Worm (Caenorhabditis elegans) whole organism, L2 larva: Measurements from ENCODE around the gene txdc-17.
A peak's percentile ranks its signal among the peaks of the same experiment; 100 is the strongest.

Source experiments
- C34F6.9 ChIP-seq: fragments of 150-350 bp; optimal IDR thresholded peaks from 2 replicates; lab custom pipeline; 2014; ENCODE audit warnings: missing biosample characterization, missing genetic modification characterization
- F13H6.1 ChIP-seq: sonication (generic microtip); optimal IDR thresholded peaks from 2 replicates; lab custom pipeline; 2016; ENCODE audit warnings: missing genetic modification characterization, missing compliant biosample characterization
- R02D3.7 ChIP-seq: fragments of 150-350 bp; optimal IDR thresholded peaks from 2 replicates; lab custom pipeline; 2014; ENCODE audit warnings: missing biosample characterization, missing genetic modification characterization
- Y55F3AM.14 ChIP-seq: fragments of 200-800 bp; sonication (Bioruptor generic); optimal IDR thresholded peaks from 2 replicates; lab custom pipeline; 2018; ENCODE audit warnings: mild to moderate bottlenecking, missing genetic modification characterization, missing compliant biosample characterization
- ZK546.5 ChIP-seq: sonication (generic microtip); optimal IDR thresholded peaks from 2 replicates; lab custom pipeline; 2017; ENCODE audit warnings: missing biosample characterization, missing genetic modification characterization
- alr-1 ChIP-seq: fragments of 150-350 bp; optimal IDR thresholded peaks from 2 replicates; lab custom pipeline; 2014; ENCODE audit warnings: missing biosample characterization, missing genetic modification characterization
- aly-2 ChIP-seq: fragments of 150-350 bp; optimal IDR thresholded peaks from 2 replicates; lab custom pipeline; 2014; ENCODE audit warnings: missing biosample characterization, missing genetic modification characterization
- ama-1 ChIP-seq: fragments of 150-350 bp; optimal IDR thresholded peaks from 2 replicates; lab custom pipeline; 2018; ENCODE audit warnings: inconsistent platforms
- blmp-1 ChIP-seq: sonication (generic microtip); optimal IDR thresholded peaks from 2 replicates; lab custom pipeline; 2017; ENCODE audit warnings: missing genetic modification characterization, mild to moderate bottlenecking, missing compliant biosample characterization, antibody characterized with exemption, moderate library complexity; ENCODE audit not compliant: insufficient read depth
- ceh-16 ChIP-seq: fragments of 150-350 bp; optimal IDR thresholded peaks from 2 replicates; lab custom pipeline; 2014; ENCODE audit warnings: missing biosample characterization, missing genetic modification characterization
- ceh-82 ChIP-seq: fragments of 150-350 bp; optimal IDR thresholded peaks from 2 replicates; lab custom pipeline; 2014; ENCODE audit warnings: missing biosample characterization, missing genetic modification characterization
- crh-2 ChIP-seq: sonication (generic microtip); optimal IDR thresholded peaks from 2 replicates; lab custom pipeline; 2017; ENCODE audit warnings: missing biosample characterization, missing genetic modification characterization
- dmd-4 ChIP-seq: sonication (generic microtip); optimal IDR thresholded peaks from 2 replicates; lab custom pipeline; 2017; ENCODE audit warnings: missing biosample characterization, missing genetic modification characterization
- egl-27 ChIP-seq: sonication (generic microtip); optimal IDR thresholded peaks from 3 replicates; lab custom pipeline; 2017; ENCODE audit warnings: missing biosample characterization, missing genetic modification reagents, missing genetic modification characterization
- elt-1 ChIP-seq: fragments of 150-350 bp; optimal IDR thresholded peaks from 2 replicates; lab custom pipeline; 2014; ENCODE audit warnings: missing biosample characterization, missing genetic modification characterization
- elt-3 ChIP-seq: sonication (generic microtip); optimal IDR thresholded peaks from 2 replicates; lab custom pipeline; 2017; ENCODE audit warnings: missing biosample characterization, missing genetic modification characterization
- fos-1 ChIP-seq: fragments of 150-350 bp; optimal IDR thresholded peaks from 2 replicates; lab custom pipeline; 2014; ENCODE audit warnings: missing biosample characterization, missing genetic modification characterization
- gmeb-1 ChIP-seq: fragments of 150-350 bp; optimal IDR thresholded peaks from 2 replicates; lab custom pipeline; 2014; ENCODE audit warnings: missing biosample characterization, missing genetic modification characterization
- lin-11 ChIP-seq: fragments of 150-350 bp; sonication (generic microtip); optimal IDR thresholded peaks from 2 replicates; lab custom pipeline; 2014; ENCODE audit warnings: missing biosample characterization, missing genetic modification characterization, inconsistent platforms, mixed read lengths
- lin-13 ChIP-seq: fragments of 150-350 bp; optimal IDR thresholded peaks from 2 replicates; lab custom pipeline; 2014; ENCODE audit warnings: missing biosample characterization, missing genetic modification reagents, missing genetic modification characterization
- lin-39 ChIP-seq: fragments of 150-350 bp; optimal IDR thresholded peaks from 2 replicates; lab custom pipeline; 2014; ENCODE audit warnings: missing biosample characterization, missing genetic modification reagents, missing genetic modification characterization
- lsy-2 ChIP-seq, 2 experiments: fragments of 150-350 bp in 1 of 2; sonication (generic microtip) in 1 of 2; optimal IDR thresholded peaks; 2 replicates each; lab custom pipeline; 2014 to 2017; ENCODE audit warnings: missing biosample characterization in 2 of 2, missing genetic modification characterization in 2 of 2
- mab-5 ChIP-seq: fragments of 150-350 bp; optimal IDR thresholded peaks from 2 replicates; lab custom pipeline; 2014; ENCODE audit warnings: missing biosample characterization, missing genetic modification characterization
- mbf-1 ChIP-seq: sonication (generic microtip); optimal IDR thresholded peaks from 2 replicates; lab custom pipeline; 2017; ENCODE audit warnings: missing biosample characterization, missing genetic modification characterization
- mdl-1 ChIP-seq, 2 experiments: fragments of 150-350 bp in 1 of 2; sonication (generic microtip) in 1 of 2; optimal IDR thresholded peaks; 2 replicates each; lab custom pipeline; 2017; ENCODE audit warnings: missing biosample characterization in 2 of 2, missing genetic modification characterization in 2 of 2
- nhr-10 ChIP-seq: sonication (generic microtip); optimal IDR thresholded peaks from 2 replicates; lab custom pipeline; 2017; ENCODE audit warnings: missing biosample characterization, missing genetic modification characterization
- nhr-11 ChIP-seq: fragments of 150-350 bp; optimal IDR thresholded peaks from 2 replicates; lab custom pipeline; 2014; ENCODE audit warnings: missing biosample characterization, missing genetic modification characterization
- nhr-12 ChIP-seq: fragments of 150-350 bp; optimal IDR thresholded peaks from 2 replicates; lab custom pipeline; 2014; ENCODE audit warnings: missing biosample characterization, missing genetic modification characterization
- nhr-129 ChIP-seq: fragments of 150-350 bp; optimal IDR thresholded peaks from 2 replicates; lab custom pipeline; 2014; ENCODE audit warnings: missing biosample characterization, missing genetic modification characterization
- nhr-21 ChIP-seq: fragments of 150-350 bp; optimal IDR thresholded peaks from 2 replicates; lab custom pipeline; 2014; ENCODE audit warnings: missing biosample characterization, missing genetic modification characterization
- nhr-23 ChIP-seq: fragments of 150-350 bp; optimal IDR thresholded peaks from 2 replicates; lab custom pipeline; 2014; ENCODE audit warnings: missing biosample characterization, missing genetic modification reagents, missing genetic modification characterization
- nhr-237 ChIP-seq: fragments of 150-350 bp; optimal IDR thresholded peaks from 2 replicates; lab custom pipeline; 2014; ENCODE audit warnings: missing biosample characterization, missing genetic modification characterization
- nhr-25 ChIP-seq: fragments of 150-350 bp; sonication (generic microtip); optimal IDR thresholded peaks from 3 replicates; lab custom pipeline; 2014; ENCODE audit warnings: missing biosample characterization, missing genetic modification characterization
- nhr-6 ChIP-seq: fragments of 150-350 bp; optimal IDR thresholded peaks from 2 replicates; lab custom pipeline; 2014; ENCODE audit warnings: missing biosample characterization, missing genetic modification characterization
- nhr-77 ChIP-seq: fragments of 150-350 bp; optimal IDR thresholded peaks from 2 replicates; lab custom pipeline; 2014; ENCODE audit warnings: missing biosample characterization, missing genetic modification characterization
- peb-1 ChIP-seq: fragments of 150-350 bp; optimal IDR thresholded peaks from 2 replicates; lab custom pipeline; 2014; ENCODE audit warnings: missing biosample characterization, missing genetic modification characterization
- sem-4 ChIP-seq: fragments of 150-350 bp; optimal IDR thresholded peaks from 2 replicates; lab custom pipeline; 2014; ENCODE audit warnings: missing biosample characterization, missing genetic modification reagents, missing genetic modification characterization
- skn-1 ChIP-seq: sonication (generic microtip); optimal IDR thresholded peaks from 2 replicates; lab custom pipeline; 2017; ENCODE audit warnings: missing biosample characterization, missing genetic modification characterization
- sma-3 ChIP-seq: sonication (generic microtip); optimal IDR thresholded peaks from 2 replicates; lab custom pipeline; 2016; ENCODE audit warnings: missing genetic modification reagents, missing genetic modification characterization, missing compliant biosample characterization
- sma-9 ChIP-seq, 2 experiments: fragments of 150-350 bp in 1 of 2; sonication (generic microtip) in 1 of 2; optimal IDR thresholded peaks; 2 replicates each; lab custom pipeline; 2014 to 2016; ENCODE audit warnings: missing genetic modification characterization in 2 of 2, mild to moderate bottlenecking in 1 of 2, missing biosample characterization in 1 of 2, missing compliant biosample characterization in 1 of 2, missing genetic modification reagents in 1 of 2, moderate library complexity in 1 of 2
- snpc-4 ChIP-seq: fragments of 150-350 bp; optimal IDR thresholded peaks from 2 replicates; lab custom pipeline; 2014; ENCODE audit warnings: missing biosample characterization, missing genetic modification characterization
- unc-39 ChIP-seq: fragments of 150-350 bp; optimal IDR thresholded peaks from 2 replicates; lab custom pipeline; 2014; ENCODE audit warnings: missing biosample characterization, missing genetic modification characterization
- unc-55 ChIP-seq: fragments of 150-350 bp; sonication (generic microtip); optimal IDR thresholded peaks from 3 replicates; lab custom pipeline; 2014; ENCODE audit warnings: missing biosample characterization, missing genetic modification reagents, missing genetic modification characterization
- unc-62 ChIP-seq: fragments of 150-350 bp; optimal IDR thresholded peaks from 2 replicates; lab custom pipeline; 2014; ENCODE audit warnings: missing biosample characterization, missing genetic modification reagents, missing genetic modification characterization
- zag-1 ChIP-seq: fragments of 150-350 bp; optimal IDR thresholded peaks from 2 replicates; lab custom pipeline; 2014; ENCODE audit warnings: missing biosample characterization, missing genetic modification characterization
- ztf-1 ChIP-seq: fragments of 200-800 bp; sonication (Bioruptor generic); conservative IDR thresholded peaks from 2 replicates; pipeline ENCODE4 v1.3.6; 2022; ENCODE audit warnings: missing genetic modification characterization, missing compliant biosample characterization
- ztf-11 ChIP-seq: sonication (generic microtip); optimal IDR thresholded peaks from 2 replicates; lab custom pipeline; 2017; ENCODE audit warnings: missing biosample characterization, missing genetic modification characterization
- ztf-4 ChIP-seq: fragments of 150-350 bp; optimal IDR thresholded peaks from 2 replicates; lab custom pipeline; 2014; ENCODE audit warnings: missing biosample characterization, missing genetic modification characterization

Gene txdc-17

ce11 chrIII:2804461-2804860 lies 30.0 kb upstream of the txdc-17 start:
- TF ChIP-seq nhr-237 (tag; lab: Kevin White, UChicago) (no peak), lin-13 (peak; percentile 57), blmp-1 (tag; lab: Kevin White, UChicago) (no peak), F13H6.1 (peak; percentile 64), ceh-16 (tag; lab: Kevin White, UChicago) (no peak), nhr-12 (tag; lab: Kevin White, UChicago) (no peak), peb-1 (no peak), egl-27 (no peak), snpc-4 (tag; lab: Kevin White, UChicago) (peak; percentile 11), Y55F3AM.14 (GFP tag; lab: Kevin White, UChicago) (no peak), alr-1 (tag; lab: Kevin White, UChicago) (no peak), lin-39 (tag; lab: Kevin White, UChicago) (no peak), nhr-23 (tag; lab: Kevin White, UChicago) (no peak), ztf-4 (tag; lab: Kevin White, UChicago) (no peak), C34F6.9 (tag; lab: Kevin White, UChicago) (peak; percentile 76), sma-3 (GFP tag; lab: Kevin White, UChicago) (peak; percentile 21), crh-2 (tag; lab: Kevin White, UChicago) (peak; percentile 70), nhr-10 (no peak), lsy-2 (tag; optimal IDR thresholded peaks at IDR 0.05; lab: Kevin White, UChicago) (peak; percentile 55 to 86), unc-55 (GFP tag; lab: Kevin White, UChicago) (peak; percentile 40), R02D3.7 (tag; lab: Kevin White, UChicago) (no peak), zag-1 (tag; lab: Kevin White, UChicago) (no peak), mab-5 (tag; lab: Kevin White, UChicago) (no peak), nhr-21 (peak; percentile 54), sem-4 (tag; lab: Kevin White, UChicago) (peak; percentile 62), aly-2 (no peak), ztf-11 (no peak), skn-1 (no peak), mbf-1 (tag; lab: Kevin White, UChicago) (no peak), fos-1 (tag; lab: Kevin White, UChicago) (peak; percentile 50), sma-9 (GFP tag; optimal IDR thresholded peaks at IDR 0.05; lab: Kevin White, UChicago) (no peak), sma-9 (tag; optimal IDR thresholded peaks at IDR 0.05; lab: Kevin White, UChicago) (no peak), gmeb-1 (tag; lab: Kevin White, UChicago) (peak; percentile 73), elt-1 (tag; lab: Kevin White, UChicago) (no peak), nhr-25 (tag; lab: Kevin White, UChicago) (peak; percentile 74), nhr-6 (tag; lab: Kevin White, UChicago) (peak; percentile 66), unc-39 (no peak), unc-62 (GFP tag; lab: Kevin White, UChicago) (no peak), lin-11 (tag; lab: Kevin White, UChicago) (no peak), ama-1 (lab: Kevin White, UChicago) (no peak), nhr-77 (tag; lab: Kevin White, UChicago) (no peak), ZK546.5 (no peak), ceh-82 (tag; lab: Kevin White, UChicago) (no peak), mdl-1 (tag; optimal IDR thresholded peaks at IDR 0.05; lab: Kevin White, UChicago) (peak; percentile 43 to 56), nhr-129 (peak; percentile 88), elt-3 (tag; lab: Kevin White, UChicago) (no peak), nhr-11 (tag; lab: Kevin White, UChicago) (no peak), dmd-4 (tag; lab: Kevin White, UChicago) (no peak), ztf-1 (no peak)
